Fruit fly (Drosophila melanogaster) whole organism, embryonic: ENCODE data around the gene CG31141.

ENCODE experiments used
- Abd-B ChIP-seq: fragments of 200-800 bp; sonication (Bioruptor generic); optimal IDR thresholded peaks from 2 replicates; lab custom pipeline; 2018; ENCODE audit warnings: missing biosample characterization, mild to moderate bottlenecking, missing genetic modification characterization, moderate library complexity
- Adf1 ChIP-seq: fragments of 200-800 bp; sonication (Bioruptor generic); IDR thresholded peaks from 2 replicates; pipeline ENCODE4 v1.3.6; 2022; ENCODE audit warnings: missing biosample characterization, missing genetic modification characterization
- Blimp-1 ChIP-seq: fragments of 200-800 bp; sonication (Bioruptor generic); optimal IDR thresholded peaks from 3 replicates; lab custom pipeline; 2018; ENCODE audit warnings: missing biosample characterization, missing genetic modification characterization, mild to moderate bottlenecking, moderate library complexity, missing genetic modification reagents
- CG11723 ChIP-seq: fragments of 200-800 bp; sonication (Bioruptor generic); optimal IDR thresholded peaks from 2 replicates; lab custom pipeline; 2017; ENCODE audit warnings: missing biosample characterization, mild to moderate bottlenecking, missing genetic modification characterization
- CG15269 ChIP-seq: fragments of 200-800 bp; sonication (Bioruptor generic); optimal IDR thresholded peaks from 2 replicates; lab custom pipeline; 2018; ENCODE audit warnings: missing biosample characterization, mild to moderate bottlenecking, missing genetic modification characterization, moderate library complexity
- CG30431 ChIP-seq: fragments of 200-800 bp; sonication (Bioruptor generic); optimal IDR thresholded peaks from 2 replicates; lab custom pipeline; 2017; ENCODE audit warnings: missing biosample characterization, missing genetic modification characterization
- CG31224 ChIP-seq: fragments of 200-800 bp; sonication (Bioruptor generic); IDR thresholded peaks from 2 replicates; pipeline ENCODE4 v1.3.6; 2022; ENCODE audit warnings: missing biosample characterization, missing genetic modification characterization
- CG32767 ChIP-seq: fragments of 200-800 bp; sonication (Bioruptor generic); IDR thresholded peaks from 2 replicates; pipeline ENCODE4 v1.3.6; 2022; ENCODE audit warnings: missing biosample characterization, missing genetic modification characterization
- CG7357 ChIP-seq: fragments of 200-800 bp; sonication (Bioruptor generic); IDR thresholded peaks from 3 replicates; pipeline ENCODE4 v1.3.6; 2022; ENCODE audit warnings: missing biosample characterization, missing genetic modification characterization
- CG7928 ChIP-seq: fragments of 200-800 bp; sonication (Bioruptor generic); optimal IDR thresholded peaks from 2 replicates; lab custom pipeline; 2017; ENCODE audit warnings: missing biosample characterization, mild to moderate bottlenecking, missing genetic modification characterization
- CG9215 ChIP-seq: fragments of 200-800 bp; sonication (Bioruptor generic); IDR thresholded peaks from 2 replicates; pipeline ENCODE4 v1.3.6; 2022; ENCODE audit warnings: missing biosample characterization, missing genetic modification characterization
- CG9876 ChIP-seq: fragments of 200-800 bp; sonication (Bioruptor generic); optimal IDR thresholded peaks from 2 replicates; lab custom pipeline; 2016; ENCODE audit warnings: missing biosample characterization, missing genetic modification characterization
- CHES-1-like ChIP-seq: fragments of 200-800 bp; sonication (Bioruptor generic); optimal IDR thresholded peaks from 2 replicates; lab custom pipeline; 2016; ENCODE audit warnings: missing biosample characterization, missing genetic modification characterization
- Deaf1 ChIP-seq: fragments of 200-800 bp; optimal IDR thresholded peaks from 3 replicates; lab custom pipeline; 2019; ENCODE audit warnings: missing biosample characterization, mild to moderate bottlenecking, missing genetic modification characterization, moderate library complexity
- Dip2 ChIP-seq: fragments of 200-800 bp; sonication (Bioruptor generic); IDR thresholded peaks from 2 replicates; pipeline ENCODE4 v1.3.6; 2022; ENCODE audit warnings: missing biosample characterization, missing genetic modification characterization
- Dp ChIP-seq: fragments of 200-800 bp; sonication (Bioruptor generic); optimal IDR thresholded peaks from 2 replicates; lab custom pipeline; 2018; ENCODE audit warnings: missing biosample characterization, mild to moderate bottlenecking, missing genetic modification characterization, moderate library complexity
- E2f1 ChIP-seq: fragments of 200-800 bp; sonication (Bioruptor generic); IDR thresholded peaks from 2 replicates; pipeline ENCODE4 v1.3.6; 2022; ENCODE audit warnings: missing biosample characterization, missing genetic modification characterization
- Ets97D ChIP-seq: fragments of 200-800 bp; sonication (Bioruptor generic); optimal IDR thresholded peaks from 3 replicates; lab custom pipeline; 2016; ENCODE audit warnings: missing biosample characterization, missing genetic modification characterization
- Jarid2 ChIP-seq: fragments of 200-800 bp; sonication (Bioruptor generic); optimal IDR thresholded peaks from 3 replicates; lab custom pipeline; 2017; ENCODE audit warnings: mild to moderate bottlenecking, missing biosample characterization, missing genetic modification reagents, missing genetic modification characterization
- NFAT ChIP-seq: fragments of 200-800 bp; sonication (Bioruptor generic); IDR thresholded peaks from 2 replicates; pipeline ENCODE4 v1.3.6; 2022; ENCODE audit warnings: missing biosample characterization, missing genetic modification characterization
- NK7.1 ChIP-seq: fragments of 200-800 bp; sonication (Bioruptor generic); optimal IDR thresholded peaks from 3 replicates; lab custom pipeline; 2016; ENCODE audit warnings: missing biosample characterization, missing genetic modification characterization
- Nf-YB ChIP-seq: fragments of 200-800 bp; sonication (Bioruptor generic); optimal IDR thresholded peaks from 3 replicates; lab custom pipeline; 2019; ENCODE audit warnings: missing biosample characterization, mild to moderate bottlenecking, missing genetic modification characterization, moderate library complexity
- Nf-YC ChIP-seq: fragments of 200-800 bp; optimal IDR thresholded peaks from 3 replicates; lab custom pipeline; 2019; ENCODE audit warnings: missing biosample characterization, mild to moderate bottlenecking, missing genetic modification characterization, moderate library complexity
- Sry-β ChIP-seq: fragments of 200-800 bp; sonication (Bioruptor generic); optimal IDR thresholded peaks from 2 replicates; lab custom pipeline; 2018; ENCODE audit warnings: missing biosample characterization, mild to moderate bottlenecking, missing genetic modification characterization, moderate library complexity
- al ChIP-seq: fragments of 200-800 bp; sonication (Bioruptor generic); IDR thresholded peaks from 2 replicates; pipeline ENCODE4 v1.3.6; 2022; ENCODE audit warnings: missing biosample characterization, missing genetic modification characterization
- ase ChIP-seq: fragments of 200-800 bp; sonication (Bioruptor generic); IDR thresholded peaks from 3 replicates; pipeline ENCODE4 v1.3.6; 2022; ENCODE audit warnings: missing biosample characterization, missing genetic modification characterization
- bowl ChIP-seq: fragments of 200-800 bp; sonication (Bioruptor generic); IDR thresholded peaks from 2 replicates; pipeline ENCODE4 v1.3.6; 2022; ENCODE audit warnings: missing biosample characterization, missing genetic modification characterization
- br ChIP-seq: fragments of >200 bp; optimal IDR thresholded peaks from 2 replicates; lab custom pipeline; 2017
- caup ChIP-seq: fragments of 200-800 bp; sonication (Bioruptor generic); optimal IDR thresholded peaks from 3 replicates; lab custom pipeline; 2017; ENCODE audit warnings: missing biosample characterization, mild to moderate bottlenecking, missing genetic modification characterization, moderate library complexity; ENCODE audit not compliant: severe bottlenecking
- chif ChIP-seq, 2 experiments: fragments of 200-800 bp; sonication (Bioruptor generic); optimal IDR thresholded peaks; 3 replicates each; lab custom pipeline; 2016; ENCODE audit warnings: missing biosample characterization in 2 of 2, missing genetic modification characterization in 2 of 2
- crc ChIP-seq: fragments of 200-800 bp; sonication (Bioruptor generic); optimal IDR thresholded peaks from 2 replicates; lab custom pipeline; 2016; ENCODE audit warnings: missing biosample characterization, missing genetic modification characterization
- croc ChIP-seq: fragments of 200-800 bp; sonication (Bioruptor generic); conservative IDR thresholded peaks from 3 replicates; pipeline ENCODE4 v1.3.6; 2022; ENCODE audit warnings: missing biosample characterization, missing genetic modification characterization
- danr ChIP-seq: fragments of 200-800 bp; sonication (Bioruptor generic); IDR thresholded peaks from 2 replicates; pipeline ENCODE4 v1.3.6; 2022; ENCODE audit warnings: missing biosample characterization, missing genetic modification characterization
- disco-r ChIP-seq: fragments of 200-800 bp; sonication (Bioruptor generic); optimal IDR thresholded peaks from 2 replicates; lab custom pipeline; 2016; ENCODE audit warnings: missing biosample characterization, missing genetic modification characterization
- fru ChIP-seq: fragments of >200 bp; optimal IDR thresholded peaks from 2 replicates; lab custom pipeline; 2017
- gce ChIP-seq: fragments of 200-800 bp; sonication (Bioruptor generic); IDR thresholded peaks from 3 replicates; pipeline ENCODE4 v1.3.6; 2022; ENCODE audit warnings: missing biosample characterization, missing genetic modification characterization
- gfzf ChIP-seq: fragments of 200-800 bp; sonication (Bioruptor generic); optimal IDR thresholded peaks from 2 replicates; lab custom pipeline; 2016; ENCODE audit warnings: missing biosample characterization, mild to moderate bottlenecking, missing genetic modification characterization, moderate library complexity
- grau ChIP-seq: fragments of 200-800 bp; optimal IDR thresholded peaks from 3 replicates; lab custom pipeline; 2019; ENCODE audit warnings: missing biosample characterization, mild to moderate bottlenecking, missing genetic modification characterization, moderate library complexity
- gro ChIP-seq: fragments of 200-800 bp; sonication (Bioruptor generic); optimal IDR thresholded peaks from 2 replicates; lab custom pipeline; 2016; ENCODE audit warnings: missing biosample characterization, missing genetic modification characterization
- lola ChIP-seq, 3 experiments: fragments of >200 bp in 2 of 3; fragments of 200-800 bp in 1 of 3; sonication (Bioruptor generic) in 1 of 3; optimal IDR thresholded peaks; 2 replicates each; lab custom pipeline; 2017 to 2019; ENCODE audit warnings: missing biosample characterization in 3 of 3, missing genetic modification characterization in 3 of 3, mild to moderate bottlenecking in 1 of 3, moderate library complexity in 1 of 3
- mam ChIP-seq: fragments of 200-800 bp; sonication (Bioruptor generic); optimal IDR thresholded peaks from 3 replicates; lab custom pipeline; 2016; ENCODE audit warnings: missing biosample characterization, missing genetic modification characterization
- onecut ChIP-seq: fragments of 200-800 bp; sonication (Bioruptor generic); IDR thresholded peaks from 2 replicates; pipeline ENCODE4 v1.3.6; 2022; ENCODE audit warnings: missing biosample characterization, missing genetic modification characterization
- peb ChIP-seq: fragments of 200-800 bp; sonication (Bioruptor generic); IDR thresholded peaks from 2 replicates; pipeline ENCODE4 v1.3.6; 2022; ENCODE audit warnings: missing biosample characterization, missing genetic modification characterization
- repo ChIP-seq: fragments of 200-800 bp; sonication (Bioruptor generic); optimal IDR thresholded peaks from 2 replicates; lab custom pipeline; 2016; ENCODE audit warnings: missing biosample characterization, missing genetic modification characterization
- row ChIP-seq: fragments of 200-800 bp; sonication (Bioruptor generic); IDR thresholded peaks from 3 replicates; pipeline ENCODE4 v1.3.6; 2022; ENCODE audit warnings: missing biosample characterization, missing genetic modification characterization
- sens ChIP-seq: fragments of 200-800 bp; sonication (Bioruptor generic); peaks from one replicate; lab custom pipeline; 2016; ENCODE audit warnings: missing biosample characterization, missing genetic modification characterization
- slp2 ChIP-seq: fragments of 200-800 bp; sonication (Bioruptor generic); optimal IDR thresholded peaks from 2 replicates; lab custom pipeline; 2016; ENCODE audit warnings: missing biosample characterization, missing genetic modification characterization
- tll ChIP-seq, 2 experiments: fragments of 200-800 bp in 1 of 2; fragments of >200 bp in 1 of 2; sonication (Bioruptor generic) in 1 of 2; optimal IDR thresholded peaks; 2 replicates each; lab custom pipeline; 2017 to 2019; ENCODE audit warnings: missing biosample characterization in 2 of 2, missing genetic modification characterization in 2 of 2, mild to moderate bottlenecking in 1 of 2, moderate library complexity in 1 of 2
- zfh1 ChIP-seq: fragments of 200-800 bp; sonication (Bioruptor generic); IDR thresholded peaks from 3 replicates; pipeline ENCODE4 v1.3.6; 2022; ENCODE audit warnings: missing biosample characterization, missing genetic modification characterization

CG31141 gene

dm6 chr3R:23933684-23934575 is 10.8 kb downstream of the CG31141 start, which contains the start of gene CG5854 (continued):
- no peak for TF ChIP-seq br
- TF ChIP-seq bowl = peak; percentile 38; the same call in 1 of the 2 replicates
- peak in 1 of 3 experiments; percentile 79 for TF ChIP-seq lola (GFP tag; optimal IDR thresholded peaks at IDR 0.05; lab: Kevin White, UChicago)
- TF ChIP-seq Abd-B (GFP tag; lab: Kevin White, UChicago) = peak; percentile 33
- peak; percentile 96 for TF ChIP-seq sens
- peak; percentile 90 for TF ChIP-seq gfzf (GFP tag; lab: Kevin White, UChicago)
- TF ChIP-seq Nf-YB (GFP tag; lab: Kevin White, UChicago) = peak; percentile 55
- peak; percentile 67 for TF ChIP-seq onecut (GFP tag; lab: Robert Waterston, UW)
- TF ChIP-seq Nf-YC = peak; percentile 4
- TF ChIP-seq disco-r = peak; percentile 37
- TF ChIP-seq zfh1 (GFP tag; lab: Robert Waterston, UW) = peak; percentile 92
- peak; percentile 31 to 75 for TF ChIP-seq chif (GFP tag; optimal IDR thresholded peaks at IDR 0.05; lab: Kevin White, UChicago)
- no peak for TF ChIP-seq gro (GFP tag; lab: Kevin White, UChicago)
- peak; percentile 44 for TF ChIP-seq crc
- TF ChIP-seq row (GFP tag; lab: Robert Waterston, UW) = peak; percentile 50; the same call in 2 of the 3 replicates
- 0 out of 3 replicates have a peak, but pooled peaks have one; percentile 34 for TF ChIP-seq CG7357
- TF ChIP-seq CG31224 (GFP tag; lab: Robert Waterston, UW) = no peak
- peak; percentile 18 for TF ChIP-seq Deaf1 (tag; lab: Kevin White, UChicago)
- TF ChIP-seq caup (GFP tag; lab: Kevin White, UChicago) = peak; percentile 70
- 0 out of 2 replicates have a peak, but pooled peaks have one; percentile 12 for TF ChIP-seq CG9215 (GFP tag; lab: Robert Waterston, UW)
- TF ChIP-seq E2f1 (GFP tag; lab: Robert Waterston, UW) = peak; percentile 53; the same call in 1 of the 2 replicates
- TF ChIP-seq slp2 (GFP tag; lab: Kevin White, UChicago) = peak; percentile 32
- TF ChIP-seq ase (GFP tag; lab: Robert Waterston, UW) = peak; percentile 69; the same call in 2 of the 3 replicates
- TF ChIP-seq repo = peak; percentile 74
- peak; percentile 47; the same call in 2 of the 3 replicates for TF ChIP-seq croc (GFP tag; lab: Robert Waterston, UW)
- no peak; the same call in 1 of the 2 replicates for TF ChIP-seq Adf1 (GFP tag; lab: Robert Waterston, UW)
- TF ChIP-seq Sry-β = no peak
- peak; percentile 75 for TF ChIP-seq Blimp-1 (GFP tag; lab: Kevin White, UChicago)
- TF ChIP-seq CG11723 = peak; percentile 57
- peak; percentile 19 for TF ChIP-seq CG7928 (GFP tag; lab: Kevin White, UChicago)
- TF ChIP-seq CG30431 (GFP tag; lab: Kevin White, UChicago) = peak; percentile 76
- peak; percentile 35; the same call in 1 of the 2 replicates for TF ChIP-seq danr (GFP tag; lab: Robert Waterston, UW)
- TF ChIP-seq al (GFP tag; lab: Robert Waterston, UW) = 0 out of 2 replicates have a peak, but pooled peaks have one; percentile 6
- TF ChIP-seq peb (GFP tag; lab: Robert Waterston, UW) = 0 out of 2 replicates have a peak, but pooled peaks have one; percentile 29
- TF ChIP-seq Ets97D (GFP tag; lab: Kevin White, UChicago) = peak; percentile 60
- TF ChIP-seq CG9876 (GFP tag; lab: Kevin White, UChicago) = peak; percentile 73
- peak; percentile 12 for TF ChIP-seq NK7.1
- TF ChIP-seq Dp = peak; percentile 95
- peak; percentile 59 for TF ChIP-seq grau (tag; lab: Kevin White, UChicago)
- TF ChIP-seq CHES-1-like (GFP tag; lab: Kevin White, UChicago) = peak; percentile 64
- TF ChIP-seq tll (GFP tag; optimal IDR thresholded peaks at IDR 0.05; lab: Kevin White, UChicago) = no peak
- TF ChIP-seq Dip2 (GFP tag; lab: Robert Waterston, UW) = no peak
- peak; percentile 21 for TF ChIP-seq Jarid2 (GFP tag; lab: Kevin White, UChicago)
- TF ChIP-seq fru (lab: Kevin White, UChicago) = no peak
- peak; percentile 59 for TF ChIP-seq mam
- TF ChIP-seq CG32767 (GFP tag; lab: Robert Waterston, UW) = 0 out of 2 replicates have a peak, but pooled peaks have one; percentile 42
- peak; percentile 75 for TF ChIP-seq gce (GFP tag; lab: Robert Waterston, UW)
- peak; percentile 77 for TF ChIP-seq CG15269
- no peak for TF ChIP-seq NFAT (GFP tag; lab: Robert Waterston, UW)
